Worm (Caenorhabditis elegans): ENCODE data around the gene C16C8.7.

- TF ChIP-seq ceh-48 (tag; optimal IDR thresholded peaks at IDR 0.05) = no peak
- TF ChIP-seq pax-1 (tag; optimal IDR thresholded peaks at IDR 0.05) = no peak
- TF ChIP-seq K09A11.1 (tag; optimal IDR thresholded peaks at IDR 0.05; ENCODE audit: insufficient read depth) = no peak
- TF ChIP-seq unc-3 (GFP tag; conservative IDR thresholded peaks at IDR 0.05) = no peak
- TF ChIP-seq unc-3 (tag; optimal IDR thresholded peaks at IDR 0.05) = no peak
- TF ChIP-seq lim-6 (tag; optimal IDR thresholded peaks at IDR 0.05) = no peak
- TF ChIP-seq sox-4 (tag; optimal IDR thresholded peaks at IDR 0.05) = no peak
Observed at ce11 chrII:3504717-3505116, 44.8 kb upstream of the C16C8.7 start, which contains the start of gene cyh-1.

Measured in whole organism, late embryonic.